Worm (Caenorhabditis elegans) whole organism, L2 larva: ENCODE measurements around the gene T04F3.5.

Experiments
- nhr-237 ChIP-seq: fragments of 150-350 bp; optimal IDR thresholded peaks from 2 replicates; lab custom pipeline; 2014; ENCODE audit warnings: missing biosample characterization, missing genetic modification characterization
- unc-62 ChIP-seq: fragments of 150-350 bp; optimal IDR thresholded peaks from 2 replicates; lab custom pipeline; 2014; ENCODE audit warnings: missing biosample characterization, missing genetic modification reagents, missing genetic modification characterization
- ztf-1 ChIP-seq: fragments of 200-800 bp; sonication (Bioruptor generic); conservative IDR thresholded peaks from 2 replicates; pipeline ENCODE4 v1.3.6; 2022; ENCODE audit warnings: missing genetic modification characterization, missing compliant biosample characterization

- TF ChIP-seq ztf-1 = no peak
- TF ChIP-seq nhr-237 (tag; lab: Kevin White, UChicago) = no peak
- no peak for TF ChIP-seq unc-62 (GFP tag; lab: Kevin White, UChicago)
Measured at ce11 chrV:11789474-11789873, 29.0 kb downstream of the T04F3.5 start, which contains the start of gene D2023.1.
